Fruit fly (Drosophila melanogaster) whole organism, embryonic: Measurements from ENCODE around the gene Glut3.

Experiments
- Adf1 ChIP-seq: fragments of 200-800 bp; sonication (Bioruptor generic); IDR thresholded peaks from 2 replicates; pipeline ENCODE4 v1.3.6; 2022; ENCODE audit warnings: missing biosample characterization, missing genetic modification characterization
- Bgb ChIP-seq: fragments of 200-800 bp; sonication (Bioruptor generic); IDR thresholded peaks from 2 replicates; pipeline ENCODE4 v1.3.6; 2022; ENCODE audit warnings: missing biosample characterization, missing genetic modification characterization; ENCODE audit not compliant: partially characterized antibody
- CG12299 ChIP-seq: fragments of 200-800 bp; sonication (Bioruptor generic); optimal IDR thresholded peaks from 2 replicates; lab custom pipeline; 2018; ENCODE audit warnings: missing biosample characterization, mild to moderate bottlenecking, missing genetic modification characterization
- CG12659 ChIP-seq: fragments of 200-800 bp; sonication (Bioruptor generic); optimal IDR thresholded peaks from 3 replicates; lab custom pipeline; 2017; ENCODE audit warnings: mild to moderate bottlenecking, missing biosample characterization, missing genetic modification reagents, missing genetic modification characterization
- CG13624 ChIP-seq: fragments of 200-800 bp; sonication (Bioruptor generic); optimal IDR thresholded peaks from 2 replicates; lab custom pipeline; 2016; ENCODE audit warnings: missing biosample characterization, missing genetic modification characterization
- CG14667 ChIP-seq: fragments of 200-800 bp; sonication (Bioruptor generic); IDR thresholded peaks from 2 replicates; pipeline ENCODE4 v1.3.6; 2022; ENCODE audit warnings: missing biosample characterization, missing genetic modification characterization
- CG15073 ChIP-seq: fragments of 200-800 bp; sonication (Bioruptor generic); optimal IDR thresholded peaks from 2 replicates; lab custom pipeline; 2016; ENCODE audit warnings: missing biosample characterization, missing genetic modification characterization
- CG1529 ChIP-seq: fragments of 200-800 bp; sonication (Bioruptor generic); optimal IDR thresholded peaks from 3 replicates; lab custom pipeline; 2018; ENCODE audit warnings: missing biosample characterization, missing genetic modification characterization
- CG17359 ChIP-seq: fragments of 200-800 bp; sonication (Bioruptor generic); optimal IDR thresholded peaks from 3 replicates; lab custom pipeline; 2018; ENCODE audit warnings: missing biosample characterization, mild to moderate bottlenecking, missing genetic modification characterization, moderate library complexity
- CG17802 ChIP-seq: fragments of 200-800 bp; sonication (Bioruptor generic); optimal IDR thresholded peaks from 2 replicates; lab custom pipeline; 2018; ENCODE audit warnings: missing biosample characterization, mild to moderate bottlenecking, missing genetic modification characterization, moderate library complexity
- CG18262 ChIP-seq: fragments of 200-800 bp; optimal IDR thresholded peaks from 3 replicates; lab custom pipeline; 2019; ENCODE audit warnings: missing biosample characterization, mild to moderate bottlenecking, missing genetic modification characterization, moderate library complexity
- CG2202 ChIP-seq: fragments of 200-800 bp; sonication (Bioruptor generic); optimal IDR thresholded peaks from 2 replicates; lab custom pipeline; 2018; ENCODE audit warnings: missing biosample characterization, mild to moderate bottlenecking, missing genetic modification characterization
- CG30020 ChIP-seq: fragments of 200-800 bp; optimal IDR thresholded peaks from 2 replicates; lab custom pipeline; 2019; ENCODE audit warnings: missing biosample characterization, mild to moderate bottlenecking, missing genetic modification characterization, moderate library complexity
- CG34422 ChIP-seq: fragments of 200-800 bp; sonication (Bioruptor generic); IDR thresholded peaks from 3 replicates; pipeline ENCODE4 v1.3.6; 2022; ENCODE audit warnings: missing biosample characterization, missing genetic modification characterization
- CG42726 ChIP-seq: fragments of 200-800 bp; sonication (Bioruptor generic); IDR thresholded peaks from 2 replicates; pipeline ENCODE4 v1.3.6; 2022; ENCODE audit warnings: missing biosample characterization, missing genetic modification characterization; ENCODE audit not compliant: partially characterized antibody
- CG6765 ChIP-seq: fragments of 200-800 bp; sonication (Bioruptor generic); optimal IDR thresholded peaks from 3 replicates; lab custom pipeline; 2017; ENCODE audit warnings: missing biosample characterization, mild to moderate bottlenecking, missing genetic modification characterization
- CG7745 ChIP-seq: fragments of 200-800 bp; sonication (Bioruptor generic); optimal IDR thresholded peaks from 2 replicates; lab custom pipeline; 2018; ENCODE audit warnings: missing biosample characterization, mild to moderate bottlenecking, missing genetic modification characterization, moderate library complexity
- CG8089 ChIP-seq: fragments of 200-800 bp; sonication (Bioruptor generic); optimal IDR thresholded peaks from 3 replicates; lab custom pipeline; 2016; ENCODE audit warnings: missing biosample characterization, missing genetic modification characterization
- CG9932 ChIP-seq: fragments of 200-800 bp; sonication (Bioruptor generic); IDR thresholded peaks from 2 replicates; pipeline ENCODE4 v1.3.6; 2022; ENCODE audit warnings: missing biosample characterization, missing genetic modification characterization
- Dad ChIP-seq: fragments of 200-800 bp; sonication (Bioruptor generic); optimal IDR thresholded peaks from 3 replicates; lab custom pipeline; 2016; ENCODE audit warnings: missing biosample characterization, missing genetic modification characterization
- Dbx ChIP-seq: fragments of 200-800 bp; sonication (Bioruptor generic); IDR thresholded peaks from 3 replicates; pipeline ENCODE4 v1.3.6; 2022; ENCODE audit warnings: missing biosample characterization, missing genetic modification characterization
- Doc2 ChIP-seq: fragments of 200-800 bp; sonication (Bioruptor generic); IDR thresholded peaks from 2 replicates; pipeline ENCODE4 v1.3.6; 2022; ENCODE audit warnings: missing biosample characterization, missing genetic modification characterization
- Dref ChIP-seq: fragments of 200-800 bp; sonication (Bioruptor generic); IDR thresholded peaks from 2 replicates; pipeline ENCODE4 v1.3.6; 2022; ENCODE audit warnings: missing biosample characterization, missing genetic modification characterization
- Ets97D ChIP-seq: fragments of 200-800 bp; sonication (Bioruptor generic); optimal IDR thresholded peaks from 3 replicates; lab custom pipeline; 2016; ENCODE audit warnings: missing biosample characterization, missing genetic modification characterization
- Fer1 ChIP-seq: fragments of 200-800 bp; sonication (Bioruptor generic); optimal IDR thresholded peaks from 2 replicates; lab custom pipeline; 2017; ENCODE audit warnings: missing biosample characterization, mild to moderate bottlenecking, missing genetic modification characterization
- Gug ChIP-seq: fragments of 200-800 bp; sonication (Bioruptor generic); IDR thresholded peaks from 4 replicates; pipeline ENCODE4 v1.3.6; 2022; ENCODE audit warnings: missing biosample characterization, missing genetic modification characterization
- Hr51 ChIP-seq, 2 experiments: fragments of 200-800 bp; sonication (Bioruptor generic); optimal IDR thresholded peaks; 2 replicates in 1 of 2; 3 replicates in 1 of 2; lab custom pipeline; 2016 to 2018; ENCODE audit warnings: missing biosample characterization in 2 of 2, missing genetic modification characterization in 2 of 2, mild to moderate bottlenecking in 1 of 2, moderate library complexity in 1 of 2
- Hr78 ChIP-seq, 2 experiments: fragments of 200-800 bp in 1 of 2; fragments of >200 bp in 1 of 2; sonication (Bioruptor generic) in 1 of 2; optimal IDR thresholded peaks; 2 replicates each; lab custom pipeline; 2017 to 2019; ENCODE audit warnings: missing biosample characterization in 2 of 2, missing genetic modification characterization in 2 of 2, mild to moderate bottlenecking in 1 of 2, moderate library complexity in 1 of 2
- Opbp ChIP-seq: fragments of 200-800 bp; sonication (Bioruptor generic); IDR thresholded peaks from 3 replicates; pipeline ENCODE4 v1.3.6; 2022; ENCODE audit warnings: missing biosample characterization, missing genetic modification characterization; ENCODE audit not compliant: partially characterized antibody
- Poxn ChIP-seq: fragments of 200-800 bp; sonication (Bioruptor generic); IDR thresholded peaks from 2 replicates; pipeline ENCODE4 v1.3.6; 2022; ENCODE audit warnings: missing biosample characterization, missing genetic modification characterization
- Ravus ChIP-seq: fragments of 200-800 bp; sonication (Bioruptor generic); IDR thresholded peaks from 2 replicates; pipeline ENCODE4 v1.3.6; 2022; ENCODE audit warnings: missing biosample characterization, missing genetic modification characterization
- Scr ChIP-seq: fragments of 200-800 bp; sonication (Bioruptor generic); IDR thresholded peaks from 2 replicates; pipeline ENCODE4 v1.3.6; 2022; ENCODE audit warnings: missing biosample characterization, missing genetic modification characterization; ENCODE audit not compliant: partially characterized antibody
- Six4 ChIP-seq: fragments of 200-800 bp; sonication (Bioruptor generic); optimal IDR thresholded peaks from 2 replicates; lab custom pipeline; 2016; ENCODE audit warnings: missing biosample characterization, missing genetic modification characterization
- amos ChIP-seq: fragments of 200-800 bp; sonication (Bioruptor generic); IDR thresholded peaks from 2 replicates; pipeline ENCODE4 v1.3.6; 2022; ENCODE audit warnings: missing biosample characterization, missing genetic modification characterization; ENCODE audit not compliant: partially characterized antibody
- cato ChIP-seq: fragments of 200-800 bp; sonication (Bioruptor generic); optimal IDR thresholded peaks from 2 replicates; lab custom pipeline; 2016; ENCODE audit warnings: missing biosample characterization, missing genetic modification characterization, borderline replicate concordance
- danr ChIP-seq: fragments of 200-800 bp; sonication (Bioruptor generic); IDR thresholded peaks from 2 replicates; pipeline ENCODE4 v1.3.6; 2022; ENCODE audit warnings: missing biosample characterization, missing genetic modification characterization
- dpn ChIP-seq, 2 experiments: fragments of 200-800 bp; sonication (Bioruptor generic); optimal IDR thresholded peaks; 3 replicates each; lab custom pipeline; 2016; ENCODE audit warnings: missing biosample characterization in 2 of 2, missing genetic modification characterization in 2 of 2
- dysf ChIP-seq: fragments of 200-800 bp; sonication (Bioruptor generic); IDR thresholded peaks from 3 replicates; pipeline ENCODE4 v1.3.6; 2022; ENCODE audit warnings: missing biosample characterization, missing genetic modification characterization
- exex ChIP-seq: fragments of 200-800 bp; sonication (Bioruptor generic); optimal IDR thresholded peaks from 4 replicates; lab custom pipeline; 2018; ENCODE audit warnings: missing biosample characterization, mild to moderate bottlenecking, missing genetic modification characterization, moderate library complexity
- fd3F ChIP-seq: fragments of 200-800 bp; sonication (Bioruptor generic); optimal IDR thresholded peaks from 2 replicates; lab custom pipeline; 2018; ENCODE audit warnings: missing biosample characterization, mild to moderate bottlenecking, missing genetic modification characterization, moderate library complexity
- kay ChIP-seq: fragments of 200-800 bp; sonication (Bioruptor generic); optimal IDR thresholded peaks from 2 replicates; lab custom pipeline; 2016; ENCODE audit warnings: missing biosample characterization, missing genetic modification characterization
- lola ChIP-seq, 3 experiments: fragments of >200 bp in 2 of 3; fragments of 200-800 bp in 1 of 3; sonication (Bioruptor generic) in 1 of 3; optimal IDR thresholded peaks; 2 replicates each; lab custom pipeline; 2017 to 2019; ENCODE audit warnings: missing biosample characterization in 3 of 3, missing genetic modification characterization in 3 of 3, mild to moderate bottlenecking in 1 of 3, moderate library complexity in 1 of 3
- luna ChIP-seq: fragments of 200-800 bp; sonication (Bioruptor generic); optimal IDR thresholded peaks from 2 replicates; lab custom pipeline; 2016; ENCODE audit warnings: missing biosample characterization, missing genetic modification characterization
- otp ChIP-seq: fragments of 200-800 bp; sonication (Bioruptor generic); IDR thresholded peaks from 3 replicates; pipeline ENCODE4, ENCODE4 v1.3.6; 2022; ENCODE audit warnings: missing biosample characterization, missing genetic modification characterization
- rib ChIP-seq: fragments of 200-800 bp; sonication (Bioruptor generic); IDR thresholded peaks from 2 replicates; pipeline ENCODE4 v1.3.6; 2022; ENCODE audit warnings: missing biosample characterization, missing genetic modification characterization
- sc ChIP-seq, 3 experiments: fragments of >200 bp in 2 of 3; fragments of 200-800 bp in 1 of 3; sonication (Bioruptor generic) in 1 of 3; optimal IDR thresholded peaks; 2 replicates in 2 of 3; 3 replicates in 1 of 3; lab custom pipeline; 2017; ENCODE audit warnings: mild to moderate bottlenecking in 1 of 3, missing biosample characterization in 1 of 3, missing genetic modification characterization in 1 of 3, missing genetic modification reagents in 1 of 3
- schlank ChIP-seq: fragments of 200-800 bp; sonication (Bioruptor generic); optimal IDR thresholded peaks from 2 replicates; lab custom pipeline; 2018; ENCODE audit warnings: missing biosample characterization, mild to moderate bottlenecking, missing genetic modification characterization
- wdn ChIP-seq: fragments of 200-800 bp; sonication (Bioruptor generic); IDR thresholded peaks from 2 replicates; pipeline ENCODE4 v1.3.6; 2022; ENCODE audit warnings: missing biosample characterization, missing genetic modification characterization
- wor ChIP-seq: fragments of 200-800 bp; sonication (Bioruptor generic); IDR thresholded peaks from 2 replicates; pipeline ENCODE4 v1.3.6; 2022; ENCODE audit warnings: missing biosample characterization, missing genetic modification characterization

Glut3 gene

DNA sequence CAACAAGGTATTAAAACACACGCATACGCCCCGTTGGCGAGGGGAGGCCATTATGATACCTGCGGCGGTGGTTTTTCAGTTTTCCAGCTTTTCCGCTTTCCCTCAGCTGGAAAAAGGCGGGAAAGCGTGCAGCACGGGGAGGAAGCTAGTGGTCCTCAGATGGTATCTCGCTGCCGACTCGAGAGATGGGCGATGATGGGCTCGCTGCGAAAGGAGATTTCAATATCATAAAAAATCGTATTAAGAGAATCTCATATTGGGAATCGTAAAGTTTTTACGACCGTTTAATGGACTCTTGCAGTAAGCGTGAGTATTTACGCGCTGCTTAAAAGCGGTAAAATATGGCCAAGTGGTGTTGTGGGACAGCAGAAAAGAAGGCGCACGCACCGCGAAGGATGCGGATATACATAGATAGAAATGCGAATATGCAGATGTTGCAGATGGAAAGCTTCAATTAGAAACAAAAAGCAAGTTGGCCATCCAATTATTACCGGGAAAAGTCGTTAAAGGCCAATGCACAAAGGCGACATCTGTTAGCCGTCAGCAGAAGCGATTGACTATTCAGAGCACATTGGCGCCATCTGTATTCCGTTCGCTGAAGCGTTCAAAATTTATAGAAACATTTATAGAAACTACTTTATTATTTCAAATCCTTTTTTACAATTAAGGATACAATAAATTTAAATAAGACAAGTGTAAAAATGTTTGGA lies 46.3 kb downstream of the Glut3 start (continued):
- no peak for TF ChIP-seq amos
- no peak for TF ChIP-seq Bgb (GFP tag; lab: Robert Waterston, UW)
- TF ChIP-seq schlank (tag; lab: Kevin White, UChicago) = no peak
- peak; percentile 48 for TF ChIP-seq CG18262 (tag; lab: Kevin White, UChicago)
- TF ChIP-seq luna (GFP tag; lab: Kevin White, UChicago) = no peak
- no peak for TF ChIP-seq wor
- no peak for TF ChIP-seq CG6765
- peak; percentile 36; the same call in 1 of the 4 replicates for TF ChIP-seq Gug (GFP tag; lab: Robert Waterston, UW)
- no peak for TF ChIP-seq kay (GFP tag; lab: Kevin White, UChicago)
- peak; percentile 3 to 39 for TF ChIP-seq dpn (GFP tag; optimal IDR thresholded peaks at IDR 0.05; lab: Kevin White, UChicago)
- no peak for TF ChIP-seq CG12299
- TF ChIP-seq Hr51 (GFP tag; optimal IDR thresholded peaks at IDR 0.05; lab: Kevin White, UChicago) = peak in 1 of 2 experiments; percentile 41
- no peak for TF ChIP-seq CG12659 (GFP tag; lab: Kevin White, UChicago)
- TF ChIP-seq CG13624 (GFP tag; lab: Kevin White, UChicago) = no peak
- no peak for TF ChIP-seq CG15073 (GFP tag; lab: Kevin White, UChicago)
- TF ChIP-seq CG2202 (tag; lab: Kevin White, UChicago) = peak; percentile 26
- TF ChIP-seq CG42726 (GFP tag; lab: Robert Waterston, UW) = no peak
- peak; percentile 53; the same call in 1 of the 3 replicates for TF ChIP-seq otp (GFP tag; lab: Robert Waterston, UW)
- TF ChIP-seq Scr = no peak
- peak; percentile 49 for TF ChIP-seq CG8089 (GFP tag; lab: Kevin White, UChicago)
- peak in 1 of 3 experiments; percentile 6 for TF ChIP-seq lola (GFP tag; optimal IDR thresholded peaks at IDR 0.05; lab: Kevin White, UChicago)
- TF ChIP-seq CG17802 (tag; lab: Kevin White, UChicago) = peak; percentile 17
- TF ChIP-seq Hr78 (GFP tag; optimal IDR thresholded peaks at IDR 0.05; lab: Kevin White, UChicago) = no peak
- TF ChIP-seq Adf1 = no peak
- 0 out of 3 replicates have a peak, but pooled peaks have one; percentile 27 for TF ChIP-seq dysf (GFP tag; lab: Robert Waterston, UW)
- TF ChIP-seq CG34422 = no peak
- TF ChIP-seq CG30020 = no peak
- no peak for TF ChIP-seq Poxn (GFP tag; lab: Robert Waterston, UW)
- no peak for TF ChIP-seq Dref
- no peak for TF ChIP-seq fd3F (GFP tag; lab: Kevin White, UChicago)
- TF ChIP-seq rib (GFP tag; lab: Robert Waterston, UW) = no peak
- TF ChIP-seq wdn (GFP tag; lab: Robert Waterston, UW) = no peak
- no peak for TF ChIP-seq sc (optimal IDR thresholded peaks at IDR 0.05; lab: Kevin White, UChicago)
- peak; percentile 38 for TF ChIP-seq sc (GFP tag; optimal IDR thresholded peaks at IDR 0.05; lab: Kevin White, UChicago)
- no peak for TF ChIP-seq Fer1 (GFP tag; lab: Kevin White, UChicago)
- no peak for TF ChIP-seq cato (GFP tag; lab: Kevin White, UChicago)
- TF ChIP-seq Dbx (GFP tag; lab: Robert Waterston, UW) = no peak
- no peak for TF ChIP-seq exex (tag; lab: Kevin White, UChicago)
- TF ChIP-seq CG7745 = no peak
- no peak for TF ChIP-seq Dad (GFP tag; lab: Kevin White, UChicago)
- TF ChIP-seq Opbp = no peak
- TF ChIP-seq Ravus (GFP tag; lab: Robert Waterston, UW) = no peak
- no peak for TF ChIP-seq Ets97D (GFP tag; lab: Kevin White, UChicago)
- TF ChIP-seq danr (GFP tag; lab: Robert Waterston, UW) = no peak
- TF ChIP-seq CG1529 (GFP tag; lab: Kevin White, UChicago) = peak; percentile 52
- TF ChIP-seq CG9932 = no peak
- no peak for TF ChIP-seq CG14667 (GFP tag; lab: Robert Waterston, UW)
- TF ChIP-seq Six4 = no peak
- TF ChIP-seq CG17359 (tag; lab: Kevin White, UChicago) = peak; percentile 53
- TF ChIP-seq Doc2 (GFP tag; lab: Robert Waterston, UW) = no peak
